Fruit fly (Drosophila melanogaster): ENCODE results near the gene Nhe1.

The Nhe1 gene

dm6 chr2L:71869-72751 is 34.4 kb downstream of the Nhe1 start (continued):
- no peak for TF ChIP-seq CG15269 (tag; optimal IDR thresholded peaks at IDR 0.05)
- no peak for TF ChIP-seq wor (GFP tag; IDR thresholded peaks at IDR 0.05)
- TF ChIP-seq zen (tag; optimal IDR thresholded peaks at IDR 0.05) = no peak
- peak; percentile 21 for TF ChIP-seq exex (tag; optimal IDR thresholded peaks at IDR 0.05)
- TF ChIP-seq CG14014 (GFP tag; IDR thresholded peaks at IDR 0.05) = no peak
- peak; percentile 35 for TF ChIP-seq ewg (GFP tag; optimal IDR thresholded peaks at IDR 0.05)
- TF ChIP-seq slbo (GFP tag; IDR thresholded peaks at IDR 0.05) = no peak
- TF ChIP-seq tna (GFP tag; IDR thresholded peaks at IDR 0.05; ENCODE audit: partially characterized antibody) = no peak
- TF ChIP-seq CTCF (GFP tag; optimal IDR thresholded peaks at IDR 0.05) = peak; percentile 91
- TF ChIP-seq CG1832 (GFP tag; optimal IDR thresholded peaks at IDR 0.05) = no peak
- no peak for TF ChIP-seq CG14965 (GFP tag; optimal IDR thresholded peaks at IDR 0.05; ENCODE audit: borderline replicate concordance)
- no peak for TF ChIP-seq HLH4C (GFP tag; IDR thresholded peaks at IDR 0.05; ENCODE audit: partially characterized antibody)
- TF ChIP-seq Mrtf (GFP tag; IDR thresholded peaks at IDR 0.05) = no peak
- peak; percentile 2 for TF ChIP-seq CG3995 (GFP tag; optimal IDR thresholded peaks at IDR 0.05)
- TF ChIP-seq CG17359 (tag; optimal IDR thresholded peaks at IDR 0.05) = no peak
- TF ChIP-seq dati (GFP tag; IDR thresholded peaks at IDR 0.05) = no peak
- peak; percentile 41; the same call in 1 of the 4 replicates for TF ChIP-seq Dll (GFP tag; IDR thresholded peaks at IDR 0.05; ENCODE audit: partially characterized antibody)
- TF ChIP-seq sim (GFP tag; IDR thresholded peaks at IDR 0.05) = no peak
- no peak for TF ChIP-seq CG12155 (GFP tag; optimal IDR thresholded peaks at IDR 0.05)
- TF ChIP-seq sens-2 (GFP tag; IDR thresholded peaks at IDR 0.05) = no peak
- TF ChIP-seq Nf-YA (GFP tag; IDR thresholded peaks at IDR 0.05) = no peak
- TF ChIP-seq CG17829 (tag; optimal IDR thresholded peaks at IDR 0.05) = no peak
- TF ChIP-seq CG3847 (GFP tag; IDR thresholded peaks at IDR 0.05) = no peak
- no peak; the same call in 2 of the 3 replicates for TF ChIP-seq sr (GFP tag; IDR thresholded peaks at IDR 0.05)
- TF ChIP-seq caup (GFP tag; optimal IDR thresholded peaks at IDR 0.05; ENCODE audit: severe bottlenecking) = peak; percentile 9
- TF ChIP-seq ftz-f1 (GFP tag; optimal IDR thresholded peaks at IDR 0.05) = peak; percentile 66
- TF ChIP-seq mirr (GFP tag; optimal IDR thresholded peaks at IDR 0.05) = peak; percentile 94
- peak; percentile 3 for TF ChIP-seq gem (tag; optimal IDR thresholded peaks at IDR 0.05)
- TF ChIP-seq NC2β (GFP tag; optimal IDR thresholded peaks at IDR 0.05) = no peak
- no peak for TF ChIP-seq Hr3 (GFP tag; optimal IDR thresholded peaks at IDR 0.05)
- TF ChIP-seq cg (GFP tag; optimal IDR thresholded peaks at IDR 0.05) = peak; percentile 90
- TF ChIP-seq tup (GFP tag; optimal IDR thresholded peaks at IDR 0.05) = no peak
- peak; percentile 35; the same call in 1 of the 2 replicates for TF ChIP-seq amos (GFP tag; IDR thresholded peaks at IDR 0.05; ENCODE audit: partially characterized antibody)
- TF ChIP-seq Med (GFP tag) = peak; percentile 77
- TF ChIP-seq ems (GFP tag; optimal IDR thresholded peaks at IDR 0.05) = no peak
- no peak for TF ChIP-seq CG4820 (GFP tag; optimal IDR thresholded peaks at IDR 0.05)
- TF ChIP-seq jumu (GFP tag; optimal IDR thresholded peaks at IDR 0.05) = no peak
- no peak for TF ChIP-seq CG4360 (GFP tag; IDR thresholded peaks at IDR 0.05)
- peak; percentile 20 for TF ChIP-seq CG11504 (tag; optimal IDR thresholded peaks at IDR 0.05)
- TF ChIP-seq E2f2 (GFP tag; IDR thresholded peaks at IDR 0.05) = no peak
- peak; percentile 86; the same call in 1 of the 2 replicates for TF ChIP-seq Dip2 (GFP tag; IDR thresholded peaks at IDR 0.05)
- TF ChIP-seq dmrt11E (tag; optimal IDR thresholded peaks at IDR 0.05) = no peak
- peak; percentile 15 for TF ChIP-seq pita (GFP tag; optimal IDR thresholded peaks at IDR 0.05)
- TF ChIP-seq Opbp (GFP tag; IDR thresholded peaks at IDR 0.05; ENCODE audit: partially characterized antibody) = 0 out of 3 replicates have a peak, but pooled peaks have one; percentile 33
- no peak for TF ChIP-seq da (GFP tag; optimal IDR thresholded peaks at IDR 0.05)
- no peak for TF ChIP-seq CG18476 (GFP tag; optimal IDR thresholded peaks at IDR 0.05)
- TF ChIP-seq trh (GFP tag; optimal IDR thresholded peaks at IDR 0.05) = no peak
- no peak for TF ChIP-seq pho (GFP tag; optimal IDR thresholded peaks at IDR 0.05)
- no peak for TF ChIP-seq luna (GFP tag; optimal IDR thresholded peaks at IDR 0.05)

All from whole organism, embryonic.